Worm (Caenorhabditis elegans) whole organism, dauer: ENCODE measurements around the gene dao-3.
A peak's percentile ranks its signal among the peaks of the same experiment; 100 is the strongest.

Source experiments
- unc-62 ChIP-seq: sonication (generic microtip); optimal IDR thresholded peaks from 2 replicates; lab custom pipeline; 2017; ENCODE audit warnings: missing biosample characterization, missing genetic modification reagents, missing genetic modification characterization

dao-3 gene

DNA sequence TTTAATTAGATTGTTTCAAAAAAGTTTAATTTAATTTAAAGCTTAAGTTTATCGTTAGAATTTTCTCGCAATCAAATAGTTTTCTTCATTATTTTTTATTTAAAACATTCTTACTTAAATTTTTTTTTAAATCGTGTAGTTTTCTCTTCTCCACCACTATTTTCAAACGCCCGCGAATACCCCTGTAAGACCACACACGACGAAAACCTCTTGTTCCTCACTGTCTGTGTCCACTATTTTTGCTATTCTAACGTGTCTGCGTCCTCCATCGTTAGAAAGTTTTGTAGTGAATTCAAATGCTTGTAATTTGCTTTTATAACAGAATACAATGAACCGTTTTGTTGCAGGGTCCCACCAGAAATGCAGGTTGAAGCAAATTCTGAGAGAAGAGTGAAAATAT lies 45.4 kb downstream of the dao-3 start, which contains the start of gene xol-1:
Gene xol-1, plus strand, starts transcription at position 347 of the 400 bp plus-strand sequence.
- no peak for TF ChIP-seq unc-62 (GFP tag; lab: Kevin White, UChicago)

DNA sequence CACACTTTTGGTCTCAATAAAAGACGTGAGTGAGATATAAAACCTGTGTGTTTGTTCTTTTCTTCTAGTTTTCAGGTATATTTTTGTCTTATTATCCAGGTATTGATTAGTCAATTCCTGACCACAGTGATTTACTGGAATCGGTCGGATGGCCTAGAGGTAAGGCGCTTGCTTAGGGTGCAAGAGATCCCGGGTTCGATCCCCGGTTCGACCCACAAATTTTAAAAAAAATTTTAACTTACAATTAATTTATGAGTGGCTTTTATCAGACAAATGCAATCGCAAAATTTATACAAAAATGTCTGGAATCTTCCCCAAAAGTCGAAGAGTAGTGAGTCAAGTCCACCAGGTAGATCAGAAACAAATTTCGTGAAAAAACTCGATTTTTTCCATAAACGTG lies 49.0 kb downstream of the dao-3 start:
- TF ChIP-seq unc-62 (GFP tag; lab: Kevin White, UChicago), result no peak

DNA sequence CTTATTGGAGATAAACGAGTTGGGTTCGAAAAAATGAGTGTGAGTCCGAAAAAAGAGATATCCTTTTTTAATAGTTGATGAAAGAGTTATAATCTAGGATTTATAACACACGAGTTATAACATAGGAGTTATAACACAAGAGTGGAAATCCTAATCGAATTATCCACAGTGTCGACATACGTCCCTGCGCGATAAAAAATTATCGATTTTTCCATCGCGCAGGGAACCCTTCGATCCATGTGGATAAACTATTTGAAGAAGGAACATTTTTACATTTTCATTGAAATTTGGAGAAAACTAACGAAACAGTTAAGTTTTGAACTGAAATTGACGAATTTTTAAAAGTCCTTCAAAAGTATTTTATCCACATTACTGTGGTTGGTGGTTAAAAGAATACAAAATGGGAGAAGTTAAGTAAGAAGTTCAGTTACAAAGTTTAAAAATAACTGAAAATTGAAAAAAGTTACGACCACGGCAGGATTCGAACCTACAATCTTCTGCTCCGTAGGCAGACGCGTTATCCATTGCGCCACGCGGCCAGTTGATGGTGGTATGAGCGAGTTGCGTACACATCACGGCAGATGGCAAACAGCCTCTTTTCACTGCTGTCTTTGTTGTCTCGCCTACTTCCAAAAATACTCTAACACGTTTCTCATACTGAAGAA lies 50.0 kb downstream of the dao-3 start:
- peak; percentile 68 for TF ChIP-seq unc-62 (GFP tag; lab: Kevin White, UChicago)
